Worm (Caenorhabditis elegans): ENCODE data around the gene gpa-5.

The gpa-5 gene

ce11 chrX:2105310-2105709 lies 15.6 kb downstream of the gpa-5 start, which contains the start of gene F53B1.3:
TSS of gene F53B1.3 (plus strand) at chrX:2105610.
- no peak for TF ChIP-seq hlh-11 (tag; optimal IDR thresholded peaks at IDR 0.05)
- TF ChIP-seq F26F4.8 (GFP tag; conservative IDR thresholded peaks at IDR 0.05), result no peak
- TF ChIP-seq lin-15B (tag; optimal IDR thresholded peaks at IDR 0.05), result no peak
- TF ChIP-seq unc-39 (tag; optimal IDR thresholded peaks at IDR 0.05), result no peak
- no peak for TF ChIP-seq zag-1 (tag; optimal IDR thresholded peaks at IDR 0.05)
- TF ChIP-seq ceh-44 (GFP tag; IDR thresholded peaks at IDR 0.05), result no peak
- no peak for TF ChIP-seq ZK337.2 (GFP tag; IDR thresholded peaks at IDR 0.05)
- no peak for TF ChIP-seq nhr-102 (tag; optimal IDR thresholded peaks at IDR 0.05)
- no peak for TF ChIP-seq F10B5.3 (tag; optimal IDR thresholded peaks at IDR 0.05)
- TF ChIP-seq gei-8 (GFP tag; optimal IDR thresholded peaks at IDR 0.05), result no peak
- TF ChIP-seq pqm-1 (tag; optimal IDR thresholded peaks at IDR 0.05), result no peak
- no peak for TF ChIP-seq ceh-28 (tag; optimal IDR thresholded peaks at IDR 0.05)
- no peak for TF ChIP-seq ceh-32 (tag; optimal IDR thresholded peaks at IDR 0.05; ENCODE audit: poor library complexity)

ce11 chrX:2099002-2099401 lies 21.9 kb downstream of the gpa-5 start:
- TF ChIP-seq mep-1 (tag; optimal IDR thresholded peaks at IDR 0.05) (no peak), pqm-1 (tag; optimal IDR thresholded peaks at IDR 0.05) (no peak), ctbp-1 (GFP tag; IDR thresholded peaks at IDR 0.05) (no peak), unc-39 (tag; optimal IDR thresholded peaks at IDR 0.05) (no peak), mxl-3 (GFP tag; optimal IDR thresholded peaks at IDR 0.05) (no peak), arid-1 (GFP tag; conservative IDR thresholded peaks at IDR 0.05) (no peak), T20F7.1 (GFP tag; optimal IDR thresholded peaks at IDR 0.05) (no peak), ZK546.5 (tag; optimal IDR thresholded peaks at IDR 0.05) (no peak), F37D6.2 (tag; optimal IDR thresholded peaks at IDR 0.05) (no peak)

- TF ChIP-seq unc-130 (GFP tag; optimal IDR thresholded peaks at IDR 0.05), result no peak
- TF ChIP-seq rbr-2 (tag; optimal IDR thresholded peaks at IDR 0.05), result no peak
- no peak for TF ChIP-seq nhr-77 (tag; optimal IDR thresholded peaks at IDR 0.05)
- no peak for TF ChIP-seq ctbp-1 (GFP tag; IDR thresholded peaks at IDR 0.05)
- TF ChIP-seq lin-29 (GFP tag; IDR thresholded peaks at IDR 0.05), result no peak
- no peak for TF ChIP-seq ztf-7 (tag; optimal IDR thresholded peaks at IDR 0.05)
- TF ChIP-seq lin-39 (tag; optimal IDR thresholded peaks at IDR 0.05), result no peak
- TF ChIP-seq dmd-9 (GFP tag; IDR thresholded peaks at IDR 0.05), result no peak
- no peak for TF ChIP-seq F37D6.2 (tag; optimal IDR thresholded peaks at IDR 0.05)
- no peak for TF ChIP-seq spr-3 (GFP tag; optimal IDR thresholded peaks at IDR 0.05)
- no peak for TF ChIP-seq pqm-1 (tag; optimal IDR thresholded peaks at IDR 0.05)
- TF ChIP-seq F49E8.2 (tag; optimal IDR thresholded peaks at IDR 0.05; ENCODE audit: borderline replicate concordance), result no peak
- no peak for TF ChIP-seq mdt-29 (GFP tag; IDR thresholded peaks at IDR 0.05)
- TF ChIP-seq hmg-1.1 (GFP tag; IDR thresholded peaks at IDR 0.05), result no peak
- TF ChIP-seq egl-27 (tag; optimal IDR thresholded peaks at IDR 0.05), result no peak
- TF ChIP-seq madf-5 (GFP tag; IDR thresholded peaks at IDR 0.05), result no peak
- no peak for TF ChIP-seq T26A8.4 (GFP tag; IDR thresholded peaks at IDR 0.05)
- no peak for TF ChIP-seq mes-2 (tag; optimal IDR thresholded peaks at IDR 0.05; ENCODE audit: poor library complexity, severe bottlenecking)
- TF ChIP-seq ama-1 (optimal IDR thresholded peaks at IDR 0.05), result no peak
- no peak for TF ChIP-seq lin-38 (GFP tag; IDR thresholded peaks at IDR 0.05)
Measured at ce11 chrX:2096804-2097203, 24.1 kb downstream of the gpa-5 start, which contains the start of gene T21D9.2. TSS of gene T21D9.2 (minus strand) at chrX:2096904.

- TF ChIP-seq dmd-8 (GFP tag; IDR thresholded peaks at IDR 0.05) (no peak), ceh-62 (tag; optimal IDR thresholded peaks at IDR 0.05) (no peak), F26F4.8 (GFP tag; conservative IDR thresholded peaks at IDR 0.05) (no peak), F44E2.7 (GFP tag; IDR thresholded peaks at IDR 0.05) (no peak), unc-62 (GFP tag; optimal IDR thresholded peaks at IDR 0.05 in 1 of 2) (peak in 1 of 2 experiments; percentile 79), unc-62 (tag; optimal IDR thresholded peaks at IDR 0.05) (no peak), lir-3 (tag; optimal IDR thresholded peaks at IDR 0.05) (no peak), gei-8 (GFP tag; optimal IDR thresholded peaks at IDR 0.05) (no peak), fkh-10 (GFP tag; optimal IDR thresholded peaks at IDR 0.05) (no peak), lin-15B (tag; optimal IDR thresholded peaks at IDR 0.05) (no peak), lin-1 (GFP tag; IDR thresholded peaks at IDR 0.05) (no peak), madf-5 (GFP tag; IDR thresholded peaks at IDR 0.05) (no peak), mes-2 (tag; optimal IDR thresholded peaks at IDR 0.05; ENCODE audit: poor library complexity, severe bottlenecking) (no peak), set-16 (GFP tag; IDR thresholded peaks at IDR 0.05) (peak; percentile 70), ceh-32 (tag; optimal IDR thresholded peaks at IDR 0.05; ENCODE audit: poor library complexity) (no peak), dmd-9 (GFP tag; IDR thresholded peaks at IDR 0.05) (no peak), zip-2 (tag; optimal IDR thresholded peaks at IDR 0.05) (no peak)
Measured at ce11 chrX:2094094-2094493, 26.8 kb downstream of the gpa-5 start.
